Fruit fly (Drosophila melanogaster): ENCODE data around the gene Tsp39D.
A peak's percentile ranks its signal among the peaks of the same experiment; 100 is the strongest.

The Tsp39D gene

DNA sequence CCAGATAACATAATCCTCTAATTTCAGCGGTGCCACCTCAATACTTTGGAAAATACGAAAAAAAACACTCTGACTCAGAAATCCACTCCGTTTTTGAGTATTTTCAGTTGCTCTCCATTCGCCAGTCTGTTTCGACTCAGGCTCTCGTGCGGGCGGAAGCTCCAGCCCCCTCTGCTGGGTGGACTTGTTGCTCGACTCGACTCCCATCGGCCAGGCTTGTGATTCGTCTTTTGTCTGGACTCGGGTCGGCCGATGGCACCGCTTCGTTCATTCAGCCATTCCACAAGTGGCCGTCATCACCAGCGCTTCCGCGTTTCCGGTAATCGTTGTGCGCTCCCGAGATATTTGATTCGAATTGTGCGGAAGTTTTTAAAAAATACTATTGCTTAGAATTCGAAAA, 12.9 kb upstream of the Tsp39D start, which contains the start of gene dimm (continued):
- no peak for TF ChIP-seq salm (tag; optimal IDR thresholded peaks at IDR 0.05)
- no peak for TF ChIP-seq CG3281 (GFP tag; optimal IDR thresholded peaks at IDR 0.05)
- TF ChIP-seq HLH4C (GFP tag; IDR thresholded peaks at IDR 0.05; ENCODE audit: partially characterized antibody): no peak
- TF ChIP-seq Ets65A (GFP tag): peak; percentile 84
- TF ChIP-seq bowl (GFP tag; IDR thresholded peaks at IDR 0.05): no peak
- TF ChIP-seq maf-S (GFP tag; optimal IDR thresholded peaks at IDR 0.05): no peak
- no peak for TF ChIP-seq Dek (tag; optimal IDR thresholded peaks at IDR 0.05)
- no peak for TF ChIP-seq CG3163 (GFP tag; optimal IDR thresholded peaks at IDR 0.05)
- TF ChIP-seq D19A (tag; optimal IDR thresholded peaks at IDR 0.05): no peak
- TF ChIP-seq gfzf (GFP tag; optimal IDR thresholded peaks at IDR 0.05): no peak
- no peak for TF ChIP-seq nmo (GFP tag; optimal IDR thresholded peaks at IDR 0.05)
- TF ChIP-seq CG8765 (GFP tag; IDR thresholded peaks at IDR 0.05): no peak
- TF ChIP-seq Deaf1 (tag; optimal IDR thresholded peaks at IDR 0.05): peak; percentile 95
- TF ChIP-seq jing (GFP tag; optimal IDR thresholded peaks at IDR 0.05): no peak
- no peak for TF ChIP-seq Ravus (GFP tag; IDR thresholded peaks at IDR 0.05)

DNA sequence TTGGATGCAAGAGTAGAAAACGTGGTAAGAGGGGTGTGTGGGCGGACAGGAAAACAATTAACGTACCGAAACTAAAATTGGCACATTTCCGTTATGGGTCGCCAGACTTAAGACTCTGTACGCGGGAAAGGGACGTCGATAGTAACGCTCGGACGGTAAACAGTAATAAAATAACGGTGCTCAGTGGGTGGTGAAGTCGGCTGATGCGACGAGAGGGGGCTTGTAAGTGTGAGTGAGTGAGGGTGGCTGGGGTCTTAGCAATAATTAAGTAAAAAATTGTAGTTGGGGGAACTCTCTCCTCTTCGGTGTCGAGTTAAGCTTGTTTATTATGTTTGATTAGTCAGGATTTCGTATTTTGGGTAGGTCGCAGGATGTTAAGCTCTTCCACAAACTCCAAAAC, 2.7 kb upstream of the Tsp39D start:
- TF ChIP-seq cad (GFP tag; optimal IDR thresholded peaks at IDR 0.05): peak; percentile 46
- TF ChIP-seq run (tag; optimal IDR thresholded peaks at IDR 0.05): no peak
- 0 out of 3 replicates have a peak, but pooled peaks have one; percentile 51 for TF ChIP-seq CG2199 (GFP tag; IDR thresholded peaks at IDR 0.05)
- no peak for TF ChIP-seq gsb-n (tag; optimal IDR thresholded peaks at IDR 0.05)
- no peak for TF ChIP-seq CG11085 (GFP tag; IDR thresholded peaks at IDR 0.05)
- no peak for TF ChIP-seq NFAT (GFP tag; IDR thresholded peaks at IDR 0.05)
- TF ChIP-seq CG42726 (GFP tag; IDR thresholded peaks at IDR 0.05; ENCODE audit: partially characterized antibody): no peak
- TF ChIP-seq Hr39 (optimal IDR thresholded peaks at IDR 0.05): no peak
- no peak for TF ChIP-seq Doc2 (GFP tag; IDR thresholded peaks at IDR 0.05)
- TF ChIP-seq CG2889 (GFP tag; IDR thresholded peaks at IDR 0.05): no peak
- no peak for TF ChIP-seq CG11093 (GFP tag; IDR thresholded peaks at IDR 0.05)
- no peak for TF ChIP-seq CG2116 (GFP tag; optimal IDR thresholded peaks at IDR 0.05)
- TF ChIP-seq ttk (GFP tag; IDR thresholded peaks at IDR 0.05): no peak
- TF ChIP-seq sima (GFP tag; optimal IDR thresholded peaks at IDR 0.05): no peak
- TF ChIP-seq Oaz (GFP tag; IDR thresholded peaks at IDR 0.05): no peak
- TF ChIP-seq Dbx (GFP tag; IDR thresholded peaks at IDR 0.05): no peak
- no peak for TF ChIP-seq shn (GFP tag; optimal IDR thresholded peaks at IDR 0.05)
- TF ChIP-seq Vsx1 (GFP tag; optimal IDR thresholded peaks at IDR 0.05): no peak
- TF ChIP-seq Sox102F (GFP tag; optimal IDR thresholded peaks at IDR 0.05): no peak
- TF ChIP-seq CG10321 (GFP tag; IDR thresholded peaks at IDR 0.05): peak; percentile 55
- TF ChIP-seq CG13287 (GFP tag; IDR thresholded peaks at IDR 0.05; ENCODE audit: partially characterized antibody): no peak
- no peak for TF ChIP-seq fru (optimal IDR thresholded peaks at IDR 0.05)
- no peak for TF ChIP-seq gcm2 (GFP tag; optimal IDR thresholded peaks at IDR 0.05)
- TF ChIP-seq Rfx (GFP tag; IDR thresholded peaks at IDR 0.05): no peak
- no peak for TF ChIP-seq gem (tag; optimal IDR thresholded peaks at IDR 0.05)
- TF ChIP-seq tap (tag; optimal IDR thresholded peaks at IDR 0.05): no peak
- TF ChIP-seq zen (tag; optimal IDR thresholded peaks at IDR 0.05): peak; percentile 35
- TF ChIP-seq sug (tag; optimal IDR thresholded peaks at IDR 0.05): no peak
- TF ChIP-seq CG4854 (GFP tag; optimal IDR thresholded peaks at IDR 0.05): no peak
- no peak for TF ChIP-seq CG5180 (GFP tag; optimal IDR thresholded peaks at IDR 0.05)

All from whole organism, embryonic.